Worm (Caenorhabditis elegans): ENCODE measurements around the gene srg-53.

DNA sequence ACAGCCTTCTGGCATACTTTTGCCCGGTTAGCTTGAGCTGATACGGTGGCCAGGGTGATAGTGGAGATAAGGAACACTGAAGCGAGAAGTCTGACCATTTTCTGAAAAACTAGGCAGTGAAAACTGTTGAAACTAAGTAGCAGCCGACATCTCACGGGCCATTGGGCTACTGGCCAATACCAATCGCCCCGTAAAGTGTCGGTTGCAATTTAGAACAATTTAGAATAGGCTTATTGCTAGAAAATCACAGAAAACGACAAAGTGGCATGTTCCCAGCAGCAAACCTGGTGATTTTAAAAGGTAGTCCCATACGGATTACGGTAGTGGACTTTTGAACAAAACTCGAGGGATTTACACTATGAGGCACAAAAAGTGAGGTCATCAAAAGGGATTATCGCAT is 8.2 kb upstream of the srg-53 start, which contains the start of gene T02B11.4:
- TF ChIP-seq W03F9.2 (tag; optimal IDR thresholded peaks at IDR 0.05), result no peak
- no peak for TF ChIP-seq dao-5 (tag; optimal IDR thresholded peaks at IDR 0.05)

Data from whole organism, L4/young adult.